Fruit fly (Drosophila melanogaster) whole organism, embryonic: ENCODE results near the gene cert.
A peak's percentile ranks its signal among the peaks of the same experiment; 100 is the strongest.

Source experiments
- ATbp ChIP-seq: fragments of 200-800 bp; sonication (Bioruptor generic); optimal IDR thresholded peaks from 2 replicates; lab custom pipeline; 2017; ENCODE audit warnings: missing biosample characterization, mild to moderate bottlenecking, missing genetic modification characterization, missing genetic modification reagents
- Ada2b ChIP-seq: fragments of 200-800 bp; sonication (Bioruptor generic); IDR thresholded peaks from 2 replicates; pipeline ENCODE4 v1.3.6; 2022; ENCODE audit warnings: missing biosample characterization, missing genetic modification characterization
- Awh ChIP-seq: fragments of 200-800 bp; sonication (Bioruptor generic); IDR thresholded peaks from 2 replicates; pipeline ENCODE4, ENCODE4 v1.3.6; 2022; ENCODE audit warnings: missing biosample characterization, missing genetic modification characterization
- CG12155 ChIP-seq: fragments of 200-800 bp; sonication (Bioruptor generic); optimal IDR thresholded peaks from 3 replicates; lab custom pipeline; 2016; ENCODE audit warnings: missing biosample characterization, missing genetic modification characterization
- CG12219 ChIP-seq: fragments of 200-800 bp; sonication (Bioruptor generic); optimal IDR thresholded peaks from 3 replicates; lab custom pipeline; 2018; ENCODE audit warnings: missing biosample characterization, mild to moderate bottlenecking, missing genetic modification characterization
- CG12659 ChIP-seq: fragments of 200-800 bp; sonication (Bioruptor generic); optimal IDR thresholded peaks from 3 replicates; lab custom pipeline; 2017; ENCODE audit warnings: mild to moderate bottlenecking, missing biosample characterization, missing genetic modification reagents, missing genetic modification characterization
- CG15011 ChIP-seq: fragments of 200-800 bp; sonication (Bioruptor generic); optimal IDR thresholded peaks from 3 replicates; lab custom pipeline; 2018; ENCODE audit warnings: missing biosample characterization, mild to moderate bottlenecking, missing genetic modification characterization
- CG15696 ChIP-seq: fragments of 200-800 bp; sonication (Bioruptor generic); optimal IDR thresholded peaks from 2 replicates; lab custom pipeline; 2019; ENCODE audit warnings: missing biosample characterization, mild to moderate bottlenecking, missing genetic modification characterization, moderate library complexity
- CG1603 ChIP-seq: fragments of 200-800 bp; sonication (Bioruptor generic); optimal IDR thresholded peaks from 2 replicates; lab custom pipeline; 2019; ENCODE audit warnings: missing biosample characterization, mild to moderate bottlenecking, missing genetic modification characterization, moderate library complexity
- CG1647 ChIP-seq: fragments of 200-800 bp; sonication (Bioruptor generic); optimal IDR thresholded peaks from 3 replicates; lab custom pipeline; 2016; ENCODE audit warnings: missing biosample characterization, missing genetic modification characterization
- CG16813 ChIP-seq: fragments of 200-800 bp; sonication (Bioruptor generic); IDR thresholded peaks from 3 replicates; pipeline ENCODE4 v1.3.6; 2022; ENCODE audit warnings: missing biosample characterization, missing genetic modification characterization; ENCODE audit not compliant: partially characterized antibody
- CG17568 ChIP-seq: fragments of 200-800 bp; sonication (Bioruptor generic); optimal IDR thresholded peaks from 2 replicates; lab custom pipeline; 2018; ENCODE audit warnings: missing biosample characterization, mild to moderate bottlenecking, missing genetic modification characterization, moderate library complexity
- CG2202 ChIP-seq: fragments of 200-800 bp; sonication (Bioruptor generic); optimal IDR thresholded peaks from 2 replicates; lab custom pipeline; 2018; ENCODE audit warnings: missing biosample characterization, mild to moderate bottlenecking, missing genetic modification characterization
- CG32772 ChIP-seq: fragments of 200-800 bp; sonication (Bioruptor generic); IDR thresholded peaks from 2 replicates; pipeline ENCODE4 v1.3.6; 2022; ENCODE audit warnings: missing biosample characterization, missing genetic modification characterization
- CG4707 ChIP-seq: fragments of 200-800 bp; sonication (Bioruptor generic); optimal IDR thresholded peaks from 2 replicates; lab custom pipeline; 2018; ENCODE audit warnings: missing biosample characterization, mild to moderate bottlenecking, missing genetic modification characterization, moderate library complexity
- CG7357 ChIP-seq: fragments of 200-800 bp; sonication (Bioruptor generic); IDR thresholded peaks from 3 replicates; pipeline ENCODE4 v1.3.6; 2022; ENCODE audit warnings: missing biosample characterization, missing genetic modification characterization
- CG8290 ChIP-seq, 3 experiments: fragments of 200-800 bp; sonication (Bioruptor generic); optimal IDR thresholded peaks; 2 replicates each; lab custom pipeline; 2016 to 2019; ENCODE audit warnings: missing biosample characterization in 3 of 3, missing genetic modification characterization in 3 of 3, mild to moderate bottlenecking in 2 of 3, moderate library complexity in 1 of 3
- CG9437 ChIP-seq: fragments of 200-800 bp; sonication (Bioruptor generic); optimal IDR thresholded peaks from 2 replicates; lab custom pipeline; 2018; ENCODE audit warnings: missing biosample characterization, mild to moderate bottlenecking, missing genetic modification characterization
- CkIIα-i1 ChIP-seq: fragments of 200-800 bp; sonication (Bioruptor generic); IDR thresholded peaks from 2 replicates; pipeline ENCODE4 v1.3.6; 2022; ENCODE audit warnings: missing biosample characterization, missing genetic modification characterization
- Dip3 ChIP-seq: fragments of 200-800 bp; sonication (Bioruptor generic); optimal IDR thresholded peaks from 3 replicates; lab custom pipeline; 2016; ENCODE audit warnings: missing biosample characterization, missing genetic modification characterization
- E2f1 ChIP-seq: fragments of 200-800 bp; sonication (Bioruptor generic); IDR thresholded peaks from 2 replicates; pipeline ENCODE4 v1.3.6; 2022; ENCODE audit warnings: missing biosample characterization, missing genetic modification characterization
- Fer1 ChIP-seq: fragments of 200-800 bp; sonication (Bioruptor generic); optimal IDR thresholded peaks from 2 replicates; lab custom pipeline; 2017; ENCODE audit warnings: missing biosample characterization, mild to moderate bottlenecking, missing genetic modification characterization
- H15 ChIP-seq: fragments of 200-800 bp; sonication (Bioruptor generic); IDR thresholded peaks from 3 replicates; pipeline ENCODE4 v1.3.6; 2022; ENCODE audit warnings: missing biosample characterization, missing genetic modification characterization
- Hmx ChIP-seq: fragments of 200-800 bp; sonication (Bioruptor generic); optimal IDR thresholded peaks from 2 replicates; lab custom pipeline; 2016; ENCODE audit warnings: missing biosample characterization, missing genetic modification characterization
- Hr39 ChIP-seq: fragments of >200 bp; optimal IDR thresholded peaks from 2 replicates; lab custom pipeline; 2017
- Kr ChIP-seq: fragments of 200-800 bp; sonication (Bioruptor generic); optimal IDR thresholded peaks from 2 replicates; lab custom pipeline; 2017; ENCODE audit warnings: missing biosample characterization, mild to moderate bottlenecking, missing genetic modification characterization
- Lim3 ChIP-seq: fragments of 200-800 bp; sonication (Bioruptor generic); IDR thresholded peaks from 2 replicates; pipeline ENCODE4 v1.3.6; 2022; ENCODE audit warnings: missing biosample characterization, missing genetic modification characterization
- Mes4 ChIP-seq: fragments of 200-800 bp; sonication (Bioruptor generic); optimal IDR thresholded peaks from 2 replicates; lab custom pipeline; 2016; ENCODE audit warnings: missing biosample characterization, missing genetic modification characterization
- Neu2 ChIP-seq: fragments of 200-800 bp; sonication (Bioruptor generic); optimal IDR thresholded peaks from 3 replicates; lab custom pipeline; 2016; ENCODE audit warnings: missing biosample characterization, missing genetic modification characterization, borderline replicate concordance
- Ptx1 ChIP-seq: fragments of 200-800 bp; sonication (Bioruptor generic); IDR thresholded peaks from 2 replicates; pipeline ENCODE4 v1.3.6; 2022; ENCODE audit warnings: missing biosample characterization, missing genetic modification characterization
- Vsx1 ChIP-seq: fragments of 200-800 bp; sonication (Bioruptor generic); optimal IDR thresholded peaks from 2 replicates; lab custom pipeline; 2017; ENCODE audit warnings: missing biosample characterization, mild to moderate bottlenecking, missing genetic modification characterization, missing genetic modification reagents
- az2 ChIP-seq: fragments of 200-800 bp; sonication (Bioruptor generic); optimal IDR thresholded peaks from 3 replicates; lab custom pipeline; 2016; ENCODE audit warnings: missing biosample characterization, missing genetic modification characterization
- bbx ChIP-seq: fragments of 200-800 bp; sonication (Bioruptor generic); IDR thresholded peaks from 2 replicates; pipeline ENCODE4 v1.3.6; 2022; ENCODE audit warnings: missing biosample characterization, missing genetic modification characterization; ENCODE audit not compliant: partially characterized antibody
- bcd ChIP-seq: fragments of 200-800 bp; sonication (Bioruptor generic); optimal IDR thresholded peaks from 2 replicates; lab custom pipeline; 2017; ENCODE audit warnings: missing biosample characterization, mild to moderate bottlenecking, missing genetic modification characterization
- bigmax ChIP-seq: fragments of 200-800 bp; sonication (Bioruptor generic); optimal IDR thresholded peaks from 2 replicates; lab custom pipeline; 2018; ENCODE audit warnings: missing biosample characterization, mild to moderate bottlenecking, missing genetic modification characterization
- chinmo ChIP-seq: fragments of 200-800 bp; sonication (Bioruptor generic); IDR thresholded peaks from 4 replicates; pipeline ENCODE4 v1.3.6; 2022; ENCODE audit warnings: missing biosample characterization, missing genetic modification characterization; ENCODE audit not compliant: partially characterized antibody
- ci ChIP-seq: fragments of 200-800 bp; sonication (Bioruptor generic); IDR thresholded peaks from 3 replicates; pipeline ENCODE4 v1.3.6; 2022; ENCODE audit warnings: missing biosample characterization, missing genetic modification characterization
- crc ChIP-seq: fragments of 200-800 bp; sonication (Bioruptor generic); optimal IDR thresholded peaks from 2 replicates; lab custom pipeline; 2016; ENCODE audit warnings: missing biosample characterization, missing genetic modification characterization
- dysf ChIP-seq: fragments of 200-800 bp; sonication (Bioruptor generic); IDR thresholded peaks from 3 replicates; pipeline ENCODE4 v1.3.6; 2022; ENCODE audit warnings: missing biosample characterization, missing genetic modification characterization
- hkb ChIP-seq, 2 experiments: fragments of 200-800 bp in 1 of 2; fragments of >200 bp in 1 of 2; sonication (Bioruptor generic) in 1 of 2; IDR thresholded peaks in 1 of 2; optimal IDR thresholded peaks in 1 of 2; 2 replicates each; pipeline versions ENCODE4 v1.3.6 to Lab custom; 2017 to 2022; ENCODE audit warnings: missing biosample characterization in 1 of 2, missing genetic modification characterization in 1 of 2
- ind ChIP-seq: fragments of 200-800 bp; sonication (Bioruptor generic); optimal IDR thresholded peaks from 3 replicates; lab custom pipeline; 2016; ENCODE audit warnings: missing biosample characterization, missing genetic modification characterization
- klu ChIP-seq: fragments of 200-800 bp; sonication (Bioruptor generic); IDR thresholded peaks from 2 replicates; pipeline ENCODE4 v1.3.6; 2022; ENCODE audit warnings: missing biosample characterization, missing genetic modification characterization
- lab ChIP-seq: fragments of 200-800 bp; sonication (Bioruptor generic); optimal IDR thresholded peaks from 3 replicates; lab custom pipeline; 2017; ENCODE audit warnings: missing biosample characterization, missing genetic modification characterization, mild to moderate bottlenecking, moderate library complexity, missing genetic modification reagents
- lbe ChIP-seq: fragments of 200-800 bp; sonication (Bioruptor generic); optimal IDR thresholded peaks from 2 replicates; lab custom pipeline; 2016; ENCODE audit warnings: missing biosample characterization, mild to moderate bottlenecking, missing genetic modification characterization
- odd ChIP-seq: fragments of 200-800 bp; sonication (Bioruptor generic); optimal IDR thresholded peaks from 2 replicates; lab custom pipeline; 2017; ENCODE audit warnings: missing biosample characterization, mild to moderate bottlenecking, missing genetic modification characterization
- pita ChIP-seq: fragments of 200-800 bp; sonication (Bioruptor generic); optimal IDR thresholded peaks from 2 replicates; lab custom pipeline; 2017; ENCODE audit warnings: missing biosample characterization, mild to moderate bottlenecking, missing genetic modification characterization
- sim ChIP-seq: fragments of 200-800 bp; sonication (Bioruptor generic); IDR thresholded peaks from 2 replicates; pipeline ENCODE4 v1.3.6; 2022; ENCODE audit warnings: missing biosample characterization, missing genetic modification characterization
- so ChIP-seq: fragments of 200-800 bp; sonication (Bioruptor generic); IDR thresholded peaks from 3 replicates; pipeline ENCODE4 v1.3.6; 2022; ENCODE audit warnings: missing biosample characterization, missing genetic modification characterization
- twi ChIP-seq: fragments of 200-800 bp; optimal IDR thresholded peaks from 2 replicates; lab custom pipeline; 2019; ENCODE audit warnings: missing biosample characterization, mild to moderate bottlenecking, missing genetic modification characterization, moderate library complexity
- vvl ChIP-seq: fragments of 200-800 bp; sonication (Bioruptor generic); IDR thresholded peaks from 2 replicates; pipeline ENCODE4 v1.3.6; 2022; ENCODE audit warnings: missing biosample characterization, missing genetic modification characterization
- yki ChIP-seq: fragments of >200 bp; optimal IDR thresholded peaks from 3 replicates; lab custom pipeline; 2018

The cert gene

dm6 chr3L:8284651-8285050, 5.0 kb downstream of the cert start (continued):
- TF ChIP-seq CG8290 (GFP tag; optimal IDR thresholded peaks at IDR 0.05; lab: Kevin White, UChicago) (no peak), CG8290 (tag; optimal IDR thresholded peaks at IDR 0.05; lab: Kevin White, UChicago) (no peak), so (GFP tag; lab: Robert Waterston, UW) (no peak), Dip3 (GFP tag; lab: Kevin White, UChicago) (no peak), klu (GFP tag; lab: Robert Waterston, UW) (no peak), CG12659 (GFP tag; lab: Kevin White, UChicago) (peak; percentile 18), Neu2 (no peak), H15 (GFP tag; lab: Robert Waterston, UW) (no peak), dysf (GFP tag; lab: Robert Waterston, UW) (peak; percentile 58; the same call in 2 of the 3 replicates), chinmo (GFP tag; lab: Robert Waterston, UW) (no peak), CG15011 (GFP tag; lab: Kevin White, UChicago) (no peak), CG32772 (GFP tag; lab: Robert Waterston, UW) (no peak), CG2202 (no peak), CG1647 (GFP tag; lab: Kevin White, UChicago) (no peak), vvl (GFP tag; lab: Robert Waterston, UW) (no peak), Awh (GFP tag; lab: Robert Waterston, UW) (no peak), CkIIα-i1 (GFP tag; lab: Robert Waterston, UW) (no peak), bcd (GFP tag; lab: Kevin White, UChicago) (peak; percentile 26), Ada2b (GFP tag; lab: Robert Waterston, UW) (no peak), CG15696 (tag; lab: Kevin White, UChicago) (no peak), ATbp (no peak), Fer1 (no peak), yki (lab: Kevin White, UChicago) (no peak), bigmax (GFP tag; lab: Kevin White, UChicago) (no peak), ci (GFP tag; lab: Robert Waterston, UW) (0 out of 3 replicates have a peak, but pooled peaks have one; percentile 16), Hmx (GFP tag; lab: Kevin White, UChicago) (no peak), Lim3 (GFP tag; lab: Robert Waterston, UW) (no peak), lbe (GFP tag; lab: Kevin White, UChicago) (no peak), CG1603 (tag; lab: Kevin White, UChicago) (no peak), lab (GFP tag; lab: Kevin White, UChicago) (peak; percentile 40), Mes4 (GFP tag; lab: Kevin White, UChicago) (no peak), CG7357 (GFP tag; lab: Robert Waterston, UW) (no peak), E2f1 (GFP tag; lab: Robert Waterston, UW) (no peak), CG12219 (no peak), bbx (GFP tag; lab: Robert Waterston, UW) (no peak), Vsx1 (no peak), CG12155 (GFP tag; lab: Kevin White, UChicago) (no peak), Hr39 (lab: Kevin White, UChicago) (no peak), sim (GFP tag; lab: Robert Waterston, UW) (no peak), Kr (GFP tag; lab: Kevin White, UChicago) (no peak), CG17568 (no peak), pita (GFP tag; lab: Kevin White, UChicago) (no peak), CG9437 (no peak), odd (GFP tag; lab: Kevin White, UChicago) (no peak), hkb (optimal IDR thresholded peaks at IDR 0.05; lab: Kevin White, UChicago) (no peak), hkb (GFP tag; IDR thresholded peaks at IDR 0.05; lab: Robert Waterston, UW) (0 out of 2 replicates have a peak, but pooled peaks have one; percentile 11), az2 (GFP tag; lab: Kevin White, UChicago) (no peak), CG16813 (GFP tag; lab: Robert Waterston, UW) (no peak), CG4707 (GFP tag; lab: Kevin White, UChicago) (no peak), crc (no peak), Ptx1 (GFP tag; lab: Robert Waterston, UW) (0 out of 2 replicates have a peak, but pooled peaks have one; percentile 33), twi (tag; lab: Kevin White, UChicago) (no peak), ind (GFP tag; lab: Kevin White, UChicago) (no peak)
